Worm (Caenorhabditis elegans) whole organism, L2 larva: ENCODE data around the gene ugt-49.

Experiments used
- aly-2 ChIP-seq: fragments of 150-350 bp; optimal IDR thresholded peaks from 2 replicates; lab custom pipeline; 2014; ENCODE audit warnings: missing biosample characterization, missing genetic modification characterization
- egl-27 ChIP-seq: sonication (generic microtip); optimal IDR thresholded peaks from 3 replicates; lab custom pipeline; 2017; ENCODE audit warnings: missing biosample characterization, missing genetic modification reagents, missing genetic modification characterization
- lsy-2 ChIP-seq, 2 experiments: fragments of 150-350 bp in 1 of 2; sonication (generic microtip) in 1 of 2; optimal IDR thresholded peaks; 2 replicates each; lab custom pipeline; 2014 to 2017; ENCODE audit warnings: missing biosample characterization in 2 of 2, missing genetic modification characterization in 2 of 2
- unc-55 ChIP-seq: fragments of 150-350 bp; sonication (generic microtip); optimal IDR thresholded peaks from 3 replicates; lab custom pipeline; 2014; ENCODE audit warnings: missing biosample characterization, missing genetic modification reagents, missing genetic modification characterization

ce11 chrV:10410030-10410713 is 38.1 kb downstream of the ugt-49 start, which contains the start of gene F15H10.12:
- TF ChIP-seq lsy-2 (tag; optimal IDR thresholded peaks at IDR 0.05; lab: Kevin White, UChicago) (no peak), egl-27 (tag; lab: Kevin White, UChicago) (no peak), aly-2 (tag; lab: Kevin White, UChicago) (no peak), unc-55 (GFP tag; lab: Kevin White, UChicago) (no peak)
